Worm (Caenorhabditis elegans): ENCODE data around the gene madf-1.

DNA sequence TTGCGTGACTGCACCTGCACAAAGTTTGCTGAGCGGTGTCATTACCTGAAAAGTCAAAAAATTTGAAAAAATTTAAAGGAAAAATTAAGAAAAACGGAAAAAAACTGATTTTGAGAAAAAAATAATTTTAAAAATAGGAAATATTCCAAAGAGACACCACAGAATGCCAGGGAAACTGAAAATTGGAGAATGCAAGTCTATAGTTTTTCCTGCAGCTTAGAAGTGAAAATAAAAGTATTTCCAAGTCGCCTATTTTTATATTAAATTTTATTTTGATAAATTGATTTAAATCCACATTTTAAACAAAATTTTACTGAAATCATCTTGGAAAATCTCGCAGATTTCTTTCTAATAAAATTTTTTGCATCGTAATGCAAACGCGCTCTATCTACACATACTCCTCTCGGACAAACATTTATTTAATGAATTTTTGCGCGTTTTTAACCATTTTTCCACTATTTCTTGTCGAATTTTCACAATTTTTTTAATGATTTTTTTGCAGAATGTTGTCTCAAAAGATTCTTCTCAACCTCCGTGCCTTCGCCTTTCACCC, 35.1 kb downstream of the madf-1 start, which contains the start of the genes F56B3.11 and ech-5:
- TF ChIP-seq D1046.2 (GFP tag; IDR thresholded peaks at IDR 0.05) = no peak
- no peak for TF ChIP-seq egl-27 (tag; optimal IDR thresholded peaks at IDR 0.05)
- no peak for TF ChIP-seq pqm-1 (tag; optimal IDR thresholded peaks at IDR 0.05)
- TF ChIP-seq pha-4 (GFP tag; IDR thresholded peaks at IDR 0.05) = no peak; the same call in 1 of the 2 replicates
- no peak for TF ChIP-seq pha-4 (tag; optimal IDR thresholded peaks at IDR 0.05)

All from whole organism, L4 larva.